Worm (Caenorhabditis elegans) whole organism, dauer: ENCODE data around the gene rps-0.
"Not testable (repeated sequence)": the region's sequence is repeated elsewhere in the genome, so short reads cannot be mapped to it uniquely, and the experiment has no call there.

Experiments used
- unc-62 ChIP-seq: sonication (generic microtip); optimal IDR thresholded peaks from 2 replicates; lab custom pipeline; 2017; ENCODE audit warnings: missing biosample characterization, missing genetic modification reagents, missing genetic modification characterization

Gene rps-0

DNA sequence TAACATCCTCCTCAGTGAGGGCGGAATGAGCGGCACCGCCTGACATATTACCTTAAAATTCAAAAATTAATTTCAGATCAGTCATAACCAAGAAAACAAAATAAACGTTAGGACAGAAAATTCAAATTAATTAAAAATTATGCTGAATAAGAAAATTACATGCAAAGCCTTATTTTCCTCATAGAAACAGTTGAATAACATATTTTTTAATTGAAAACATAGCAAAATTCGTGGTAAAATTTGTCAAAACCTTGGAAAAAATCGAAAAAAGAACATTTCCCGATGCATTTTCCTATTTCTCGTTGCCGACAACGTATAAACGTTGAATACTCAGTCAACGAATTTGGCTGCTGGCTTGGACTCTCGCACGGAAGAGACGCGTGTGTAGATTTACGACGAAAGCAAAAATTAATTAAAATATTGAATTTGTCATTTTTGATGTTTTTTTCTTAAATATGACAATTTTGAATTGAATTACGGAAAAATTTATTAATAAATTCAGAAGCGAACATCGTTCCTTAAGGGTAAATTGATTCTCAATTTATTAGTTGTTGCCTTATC is at the start of gene rps-0, which contains the start of gene rbg-3:
TSS of gene rps-0 (minus strand) at position 51 of the 561 bp plus-strand sequence.
TSS of gene rbg-3 (plus strand) at position 424 of the 561 bp plus-strand sequence.
- TF ChIP-seq unc-62 (GFP tag; lab: Kevin White, UChicago), result no peak

DNA sequence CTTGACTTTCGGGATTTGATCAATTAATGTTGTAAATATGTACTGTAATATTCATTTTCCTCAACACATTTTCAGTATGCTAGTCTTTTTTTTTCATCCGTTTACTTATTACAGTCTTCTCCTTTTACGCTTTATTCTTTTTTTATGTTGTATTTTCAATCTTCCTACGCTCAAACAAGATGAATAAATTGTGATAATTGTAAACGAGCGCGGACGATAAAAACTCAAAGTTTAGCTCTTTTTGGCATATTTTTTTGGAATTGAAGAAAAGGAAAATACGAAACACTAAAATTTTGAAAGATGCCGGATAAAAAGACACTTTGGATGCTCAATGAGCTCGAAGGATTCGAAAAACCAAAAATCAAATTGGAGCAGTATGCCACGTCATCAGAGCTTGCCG is 48.9 kb upstream of the rps-0 start, which contains the start of gene metl-5:
TSS of gene metl-5 (plus strand) at position 301 of the 400 bp plus-strand sequence.
- no peak for TF ChIP-seq unc-62 (GFP tag; lab: Kevin White, UChicago)

DNA sequence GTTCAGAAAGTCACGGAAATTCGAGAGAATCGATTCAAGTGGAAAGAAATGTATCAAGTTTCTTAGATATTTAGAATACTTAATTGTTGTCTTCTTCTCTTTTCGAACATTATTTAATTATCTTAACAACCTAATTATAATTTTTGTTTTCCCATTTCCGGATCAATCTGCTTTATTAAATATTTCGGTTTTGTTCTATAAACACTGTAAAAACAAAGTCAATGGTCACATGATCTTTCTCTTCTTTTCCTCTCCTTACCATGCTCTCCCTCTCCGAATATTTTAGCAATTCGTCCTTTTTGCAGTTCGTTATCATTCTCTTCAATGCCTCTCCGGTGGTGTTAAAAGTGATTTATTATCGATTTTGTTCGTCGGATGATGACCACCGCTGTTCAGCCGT is 42.7 kb upstream of the rps-0 start, which contains the start of gene tag-325:
TSS of gene tag-325 (plus strand) at position 301 of the 400 bp plus-strand sequence.
- TF ChIP-seq unc-62 (GFP tag; lab: Kevin White, UChicago), result no peak

DNA sequence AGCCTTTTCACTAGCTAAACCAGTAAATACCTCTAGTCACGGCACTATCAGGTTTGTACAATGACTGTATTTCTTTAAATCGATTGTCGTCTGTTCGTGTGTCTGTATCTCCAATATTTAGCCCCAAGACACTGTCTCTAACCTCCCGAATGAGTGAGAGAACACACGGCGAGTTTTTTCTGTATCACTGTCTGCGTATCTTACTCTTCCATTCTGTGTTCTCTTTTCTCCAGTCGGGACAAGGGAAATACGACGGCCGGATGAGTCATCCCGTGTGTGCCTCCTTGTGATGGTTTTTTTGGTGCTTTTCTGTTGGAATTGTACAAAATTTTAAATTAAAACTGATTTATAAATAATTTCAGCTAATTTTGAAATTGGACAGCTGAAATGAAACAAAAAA is 42.2 kb upstream of the rps-0 start:
- TF ChIP-seq unc-62 (GFP tag; lab: Kevin White, UChicago), result no peak

DNA sequence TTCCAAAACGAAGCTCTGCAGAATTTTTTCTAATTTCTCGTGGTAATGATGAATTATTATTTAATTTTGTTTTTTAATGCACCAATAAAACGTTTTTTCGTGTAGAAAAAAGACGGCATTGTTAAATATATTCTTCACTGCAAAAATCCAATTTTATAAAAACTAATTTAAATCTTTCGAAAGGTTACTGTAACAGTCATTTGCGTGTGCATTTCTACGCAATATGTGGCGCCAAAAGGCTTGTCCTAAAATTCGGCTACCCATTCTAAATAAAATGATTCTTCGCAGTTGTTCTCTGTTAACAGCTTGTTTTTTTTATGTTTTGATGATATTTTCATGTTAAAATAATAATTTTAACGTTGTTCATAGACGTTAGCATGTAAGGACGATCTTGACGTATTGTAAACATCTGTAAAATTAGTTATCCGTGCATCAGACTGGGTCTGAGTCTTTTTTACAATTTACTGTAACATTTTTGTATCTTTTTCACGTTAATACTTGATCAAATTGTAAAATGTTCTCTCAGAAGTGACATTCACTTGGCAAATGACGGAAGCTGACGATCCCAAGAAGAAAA is 38.8 kb upstream of the rps-0 start, which contains the start of gene mip-1:
TSS of gene mip-1 (plus strand) at position 527 of the 577 bp plus-strand sequence.
- no peak for TF ChIP-seq unc-62 (GFP tag; lab: Kevin White, UChicago)

DNA sequence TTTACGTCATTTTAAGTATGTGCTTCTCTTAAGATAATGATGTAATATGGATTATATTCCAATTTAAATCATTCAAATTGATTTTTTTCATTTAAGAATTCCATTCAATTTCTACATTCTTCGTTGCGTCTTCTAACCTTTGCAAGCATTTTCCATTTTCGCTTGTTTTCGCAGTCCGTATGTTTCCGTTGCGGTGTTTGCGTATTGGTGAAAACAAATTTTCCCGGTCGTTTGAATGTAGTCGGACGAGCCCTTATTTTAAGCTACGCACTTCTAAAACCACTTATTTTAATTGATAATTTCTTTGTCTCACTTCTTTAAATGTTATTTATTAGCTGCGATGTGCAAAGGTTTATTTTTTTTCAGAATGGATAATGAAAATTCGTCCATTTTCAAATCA is 31.9 kb upstream of the rps-0 start, which contains the start of gene mel-28:
TSS of gene mel-28 (plus strand) at position 367 of the 400 bp plus-strand sequence.
- no peak for TF ChIP-seq unc-62 (GFP tag; lab: Kevin White, UChicago)

DNA sequence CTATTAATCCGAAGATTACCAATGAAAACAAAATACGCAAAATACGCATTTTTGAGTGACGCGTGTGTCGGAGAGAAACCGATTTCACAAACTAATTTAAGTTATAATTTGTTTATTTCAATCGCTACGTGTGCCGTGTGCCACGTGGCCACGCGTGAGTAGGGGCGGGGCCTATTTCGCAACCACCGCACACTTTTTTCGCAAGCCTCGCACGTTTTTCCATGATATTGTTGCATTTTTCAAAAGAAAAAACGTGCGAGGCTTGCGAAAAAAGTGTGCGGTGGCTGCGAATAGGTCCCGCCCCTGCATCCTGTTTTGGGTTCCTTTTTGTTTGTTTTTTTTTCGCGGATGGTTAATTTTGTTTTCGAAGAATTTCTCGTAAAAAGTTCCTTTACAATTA is 31.3 kb upstream of the rps-0 start, which contains the start of gene enu-3.2:
TSS of gene enu-3.2 (minus strand) at position 105 of the 400 bp plus-strand sequence.
- not testable (repeated sequence) for TF ChIP-seq unc-62 (GFP tag; lab: Kevin White, UChicago)

DNA sequence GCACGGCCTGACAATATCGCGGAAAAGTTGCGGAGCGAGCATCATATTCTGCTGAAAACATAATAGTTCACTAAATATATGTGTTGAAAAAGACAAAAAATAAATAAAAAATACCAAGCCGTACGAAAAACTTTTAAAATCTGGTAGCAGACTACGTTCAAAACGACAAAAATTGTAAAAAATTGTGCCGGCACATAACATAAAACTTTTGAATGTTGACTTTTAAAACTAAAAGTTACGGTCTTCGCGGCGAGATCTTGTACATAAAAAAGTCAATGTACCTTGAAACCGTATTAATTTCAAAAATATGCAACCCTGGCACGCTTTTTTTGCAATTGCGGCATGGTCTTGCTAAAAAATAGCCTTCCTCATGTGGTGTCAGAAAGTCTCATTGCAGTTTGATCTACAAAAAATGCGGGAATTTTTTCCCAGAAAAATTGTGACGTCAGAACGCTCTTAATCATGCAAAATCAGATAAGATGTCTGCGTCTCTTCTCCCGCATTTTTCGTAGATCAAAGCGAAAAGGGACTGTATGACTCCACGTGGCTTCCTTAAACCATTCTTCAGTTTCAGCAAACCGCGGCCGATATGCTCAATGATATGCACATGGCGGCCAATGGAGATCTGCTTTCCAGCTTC is 28.2 kb upstream of the rps-0 start, which contains the start of the genes gex-5 and C38D4.10:
TSS of gene gex-5 (minus strand) at position 51 of the 640 bp plus-strand sequence.
TSS of gene C38D4.10 (plus strand) at position 590 of the 640 bp plus-strand sequence.
- not testable (repeated sequence) for TF ChIP-seq unc-62 (GFP tag; lab: Kevin White, UChicago)

DNA sequence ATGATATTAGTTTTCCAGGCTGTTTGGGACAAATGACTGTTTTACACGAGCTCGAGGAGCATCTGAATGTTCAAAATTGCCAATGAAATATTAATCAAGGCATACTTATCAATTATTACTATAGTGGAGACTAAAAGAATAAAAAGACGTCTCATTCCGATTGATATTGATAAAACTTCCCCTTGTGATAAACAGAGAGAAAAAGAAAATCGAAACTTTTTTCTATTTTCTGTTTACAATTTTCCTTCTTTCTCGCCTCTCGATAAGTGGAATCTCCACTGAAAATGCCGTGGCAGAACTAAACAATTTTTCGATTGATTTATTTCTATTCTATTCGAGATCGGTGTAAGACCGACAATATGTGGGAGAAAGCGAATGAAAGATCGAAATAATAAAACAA is 26.0 kb upstream of the rps-0 start, which contains the start of gene B0393.9:
TSS of gene B0393.9 (minus strand) at position 303 of the 400 bp plus-strand sequence.
- TF ChIP-seq unc-62 (GFP tag; lab: Kevin White, UChicago), result no peak

DNA sequence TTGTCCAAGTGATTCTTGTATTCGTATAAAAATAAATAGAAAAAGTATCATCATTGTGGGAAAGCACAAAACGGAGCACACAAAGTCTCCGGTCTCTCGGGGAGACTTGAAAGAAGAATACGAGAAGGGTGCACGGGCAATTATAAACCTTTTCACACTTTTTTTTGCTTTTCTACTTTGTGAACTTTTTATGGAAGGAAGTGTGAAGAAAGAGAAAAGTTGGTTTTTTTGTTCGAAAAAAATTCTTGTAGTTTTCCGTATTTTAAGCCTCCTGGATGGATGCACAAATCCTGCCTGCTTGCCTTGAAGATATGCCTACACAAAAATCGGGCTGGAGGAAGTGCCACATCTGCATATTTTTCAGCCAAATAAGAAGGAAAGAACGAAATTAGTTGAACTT is 24.2 kb upstream of the rps-0 start, which contains the start of gene B0393.7:
TSS of gene B0393.7 (minus strand) at position 101 of the 400 bp plus-strand sequence.
- no peak for TF ChIP-seq unc-62 (GFP tag; lab: Kevin White, UChicago)

DNA sequence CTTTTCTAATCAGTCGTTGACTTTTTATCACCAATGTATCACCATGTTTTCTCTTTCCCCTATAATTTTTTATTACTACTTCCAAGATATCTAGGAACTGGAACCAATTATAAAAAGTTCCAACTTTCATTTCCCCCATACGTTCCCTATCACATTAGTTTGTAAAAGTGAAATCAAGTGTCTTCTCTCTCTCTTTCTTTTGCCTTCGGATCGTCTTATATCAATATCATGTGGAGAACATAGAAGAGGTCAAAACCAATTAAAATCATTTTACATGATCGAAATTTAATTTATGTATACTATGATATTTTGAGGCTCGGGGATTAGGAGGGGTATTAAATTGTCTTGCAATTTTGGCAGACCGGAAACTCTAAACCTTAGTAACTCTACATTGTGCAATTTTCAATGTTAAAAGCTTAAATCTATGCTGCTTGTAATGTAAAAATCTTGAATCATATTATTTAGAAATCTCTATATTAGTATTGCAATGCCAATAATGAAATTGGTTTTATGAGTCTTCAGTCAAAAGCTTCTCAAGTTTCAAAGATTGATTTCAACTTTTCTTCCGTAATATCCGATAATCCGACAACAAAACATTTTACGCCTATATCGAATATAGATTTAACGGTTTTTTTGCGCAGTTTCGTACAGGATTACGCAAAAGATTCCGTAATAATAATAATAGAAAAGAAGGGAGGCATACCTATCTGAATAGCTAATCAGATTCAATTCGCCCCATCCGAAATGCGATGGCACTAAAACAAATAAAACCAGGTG is 14.2 kb upstream of the rps-0 start:
- TF ChIP-seq unc-62 (GFP tag; lab: Kevin White, UChicago), result no peak

DNA sequence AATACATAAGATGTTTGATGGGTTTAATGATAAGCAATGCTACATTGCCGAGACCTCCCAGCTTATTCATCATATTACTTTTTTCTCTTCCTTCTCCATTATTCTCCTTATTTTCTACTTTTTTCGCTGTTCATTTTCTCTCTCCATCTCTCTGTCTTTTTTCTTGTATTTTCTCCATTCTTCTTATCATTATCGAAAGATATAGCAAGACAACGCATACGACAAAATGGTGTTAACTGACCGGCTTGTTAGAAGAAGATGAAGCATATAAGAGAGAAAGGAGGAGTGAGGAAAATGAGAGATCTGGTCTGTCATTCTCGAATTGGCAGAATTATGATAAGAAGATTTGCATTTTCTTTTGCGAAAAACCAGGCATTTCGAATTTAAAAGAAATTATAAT is 13.0 kb upstream of the rps-0 start:
- no peak for TF ChIP-seq unc-62 (GFP tag; lab: Kevin White, UChicago)

DNA sequence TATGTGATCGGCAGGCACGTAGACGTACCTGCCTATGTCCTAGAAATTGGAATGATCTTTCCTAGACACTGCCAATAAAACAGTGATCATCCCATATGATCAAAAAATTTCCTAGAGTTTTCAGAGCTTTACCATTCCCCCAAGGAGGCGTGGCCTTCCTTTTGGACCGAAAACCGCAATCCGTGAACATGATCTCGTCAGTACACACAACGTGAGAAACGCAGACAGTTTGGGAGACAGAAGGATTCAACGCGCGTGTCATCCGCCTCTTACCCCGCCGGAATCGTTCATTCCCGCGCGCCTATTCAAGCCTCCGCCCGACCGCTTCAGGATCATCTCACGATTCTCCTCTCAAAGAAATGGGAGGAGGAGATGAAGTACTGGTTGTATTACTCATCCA is 11.6 kb upstream of the rps-0 start, which contains the start of gene B0393.5:
TSS of gene B0393.5 (plus strand) at position 301 of the 400 bp plus-strand sequence.
- no peak for TF ChIP-seq unc-62 (GFP tag; lab: Kevin White, UChicago)

DNA sequence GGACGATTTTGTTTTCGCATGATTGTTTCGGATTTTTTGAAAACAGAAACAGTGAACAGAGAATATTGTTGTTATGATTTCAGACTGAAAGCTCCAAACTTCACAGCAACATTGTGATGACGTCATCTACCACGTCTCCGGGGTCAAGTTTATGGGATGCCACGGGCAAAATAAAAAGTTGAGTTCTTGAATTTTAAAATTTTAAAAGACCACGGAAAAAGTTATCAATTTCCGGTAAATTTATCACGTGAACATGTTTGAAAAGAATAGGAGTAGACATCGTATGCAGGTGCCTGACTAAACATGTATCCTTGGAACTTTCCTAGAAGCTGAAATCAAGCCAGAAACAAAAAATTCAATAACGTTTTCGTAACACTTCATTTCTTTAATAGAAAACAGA is 9.7 kb upstream of the rps-0 start, which contains the start of gene B0393.4:
TSS of gene B0393.4 (minus strand) at position 101 of the 400 bp plus-strand sequence.
- no peak for TF ChIP-seq unc-62 (GFP tag; lab: Kevin White, UChicago)

DNA sequence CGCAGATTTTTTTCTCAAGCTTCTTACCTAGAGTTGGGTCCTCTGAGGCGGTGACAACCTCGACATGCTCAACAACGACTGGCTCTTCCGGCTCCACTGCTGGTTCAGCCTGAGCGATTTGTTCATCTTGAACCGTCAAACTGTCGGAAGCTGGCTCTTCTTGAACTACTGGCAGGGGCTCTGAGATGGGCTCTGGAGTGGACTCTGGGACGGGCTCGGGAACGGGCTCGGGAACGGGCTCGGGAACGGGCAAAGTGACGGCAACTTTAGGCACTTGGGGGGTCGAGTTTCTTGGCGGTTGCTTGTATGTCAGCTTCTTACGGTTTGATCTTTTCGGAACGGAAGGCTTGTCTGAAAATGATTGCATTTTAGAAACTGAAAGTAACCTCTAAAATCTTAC is 9.0 kb upstream of the rps-0 start:
- TF ChIP-seq unc-62 (GFP tag; lab: Kevin White, UChicago), result no peak
